Fruit fly (Drosophila melanogaster) whole organism, embryonic: ENCODE results near the gene IntS14.

Experiments
- Aef1 ChIP-seq: fragments of 200-800 bp; sonication (Bioruptor generic); IDR thresholded peaks from 3 replicates; pipeline ENCODE4 v1.3.6; 2022; ENCODE audit warnings: missing biosample characterization, missing genetic modification characterization
- Atf-2 ChIP-seq: fragments of 200-800 bp; sonication (Bioruptor generic); optimal IDR thresholded peaks from 2 replicates; lab custom pipeline; 2016; ENCODE audit warnings: missing biosample characterization, missing genetic modification characterization
- CG10565 ChIP-seq: fragments of 200-800 bp; sonication (Bioruptor generic); optimal IDR thresholded peaks from 3 replicates; lab custom pipeline; 2016; ENCODE audit warnings: missing biosample characterization, mild to moderate bottlenecking, missing genetic modification characterization
- CG11696 ChIP-seq: fragments of 200-800 bp; sonication (Bioruptor generic); IDR thresholded peaks from 2 replicates; pipeline ENCODE4 v1.3.6; 2022; ENCODE audit warnings: missing biosample characterization, missing genetic modification characterization
- CG12219 ChIP-seq: fragments of 200-800 bp; sonication (Bioruptor generic); optimal IDR thresholded peaks from 3 replicates; lab custom pipeline; 2018; ENCODE audit warnings: missing biosample characterization, mild to moderate bottlenecking, missing genetic modification characterization
- CG14050 ChIP-seq: fragments of 200-800 bp; sonication (Bioruptor generic); IDR thresholded peaks from 3 replicates; pipeline ENCODE4 v1.3.6; 2022; ENCODE audit warnings: missing biosample characterization, missing genetic modification characterization
- CG1647 ChIP-seq: fragments of 200-800 bp; sonication (Bioruptor generic); optimal IDR thresholded peaks from 3 replicates; lab custom pipeline; 2016; ENCODE audit warnings: missing biosample characterization, missing genetic modification characterization
- CG16779 ChIP-seq: fragments of 200-800 bp; sonication (Bioruptor generic); IDR thresholded peaks from 2 replicates; pipeline ENCODE4 v1.3.6; 2022; ENCODE audit warnings: missing biosample characterization, missing genetic modification characterization
- CG17385 ChIP-seq: fragments of 200-800 bp; sonication (Bioruptor generic); optimal IDR thresholded peaks from 3 replicates; lab custom pipeline; 2018; ENCODE audit warnings: missing biosample characterization, mild to moderate bottlenecking, missing genetic modification characterization
- CG18619 ChIP-seq: fragments of 200-800 bp; sonication (Bioruptor generic); optimal IDR thresholded peaks from 3 replicates; lab custom pipeline; 2017; ENCODE audit warnings: missing biosample characterization, mild to moderate bottlenecking, missing genetic modification characterization
- CG2712 ChIP-seq: fragments of 200-800 bp; optimal IDR thresholded peaks from 3 replicates; lab custom pipeline; 2019; ENCODE audit warnings: missing biosample characterization, mild to moderate bottlenecking, missing genetic modification characterization, moderate library complexity
- CG30020 ChIP-seq: fragments of 200-800 bp; optimal IDR thresholded peaks from 2 replicates; lab custom pipeline; 2019; ENCODE audit warnings: missing biosample characterization, mild to moderate bottlenecking, missing genetic modification characterization, moderate library complexity
- CG6175 ChIP-seq: fragments of 200-800 bp; sonication (Bioruptor generic); IDR thresholded peaks from 3 replicates; pipeline ENCODE4 v1.3.6; 2022; ENCODE audit warnings: missing biosample characterization, missing genetic modification characterization
- CG7357 ChIP-seq: fragments of 200-800 bp; sonication (Bioruptor generic); IDR thresholded peaks from 3 replicates; pipeline ENCODE4 v1.3.6; 2022; ENCODE audit warnings: missing biosample characterization, missing genetic modification characterization
- CG7963 ChIP-seq: fragments of 200-800 bp; sonication (Bioruptor generic); IDR thresholded peaks from 3 replicates; pipeline ENCODE4 v1.3.6; 2022; ENCODE audit warnings: missing biosample characterization, missing genetic modification characterization; ENCODE audit not compliant: partially characterized antibody
- CG8290 ChIP-seq, 3 experiments: fragments of 200-800 bp; sonication (Bioruptor generic); optimal IDR thresholded peaks; 2 replicates each; lab custom pipeline; 2016 to 2019; ENCODE audit warnings: missing biosample characterization in 3 of 3, missing genetic modification characterization in 3 of 3, mild to moderate bottlenecking in 2 of 3, moderate library complexity in 1 of 3
- CG9932 ChIP-seq: fragments of 200-800 bp; sonication (Bioruptor generic); IDR thresholded peaks from 2 replicates; pipeline ENCODE4 v1.3.6; 2022; ENCODE audit warnings: missing biosample characterization, missing genetic modification characterization
- CoRest ChIP-seq: fragments of 200-800 bp; sonication (Bioruptor generic); optimal IDR thresholded peaks from 3 replicates; lab custom pipeline; 2018; ENCODE audit warnings: missing biosample characterization, mild to moderate bottlenecking, missing genetic modification characterization, moderate library complexity
- Deaf1 ChIP-seq: fragments of 200-800 bp; optimal IDR thresholded peaks from 3 replicates; lab custom pipeline; 2019; ENCODE audit warnings: missing biosample characterization, mild to moderate bottlenecking, missing genetic modification characterization, moderate library complexity
- Doc3 ChIP-seq: fragments of 200-800 bp; sonication (Bioruptor generic); IDR thresholded peaks from 3 replicates; pipeline ENCODE4 v1.3.6; 2022; ENCODE audit warnings: missing biosample characterization, missing genetic modification characterization; ENCODE audit not compliant: partially characterized antibody
- Drgx ChIP-seq: fragments of 200-800 bp; sonication (Bioruptor generic); IDR thresholded peaks from 2 replicates; pipeline ENCODE4 v1.3.6; 2022; ENCODE audit warnings: missing biosample characterization, missing genetic modification characterization
- Eip74EF ChIP-seq, 2 experiments: fragments of 200-800 bp in 1 of 2; fragments of >200 bp in 1 of 2; sonication (Bioruptor generic) in 1 of 2; optimal IDR thresholded peaks; 2 replicates each; lab custom pipeline; 2017 to 2019; ENCODE audit warnings: missing biosample characterization in 2 of 2, missing genetic modification characterization in 2 of 2, mild to moderate bottlenecking in 1 of 2, moderate library complexity in 1 of 2
- Fer2 ChIP-seq: fragments of 200-800 bp; sonication (Bioruptor generic); optimal IDR thresholded peaks from 2 replicates; lab custom pipeline; 2018; ENCODE audit warnings: missing biosample characterization, mild to moderate bottlenecking, missing genetic modification characterization, moderate library complexity
- GATAe ChIP-seq: fragments of 200-800 bp; sonication (Bioruptor generic); conservative IDR thresholded peaks from 2 replicates; pipeline ENCODE4 v1.3.6; 2022; ENCODE audit warnings: missing biosample characterization, missing genetic modification characterization
- HLH54F ChIP-seq: fragments of 200-800 bp; sonication (Bioruptor generic); optimal IDR thresholded peaks from 3 replicates; lab custom pipeline; 2016; ENCODE audit warnings: missing biosample characterization, missing genetic modification characterization
- MBD-R2 ChIP-seq: fragments of 200-800 bp; sonication (Bioruptor generic); IDR thresholded peaks from 2 replicates; pipeline ENCODE4 v1.3.6; 2022; ENCODE audit warnings: missing biosample characterization, missing genetic modification characterization
- MESR4 ChIP-seq: fragments of 200-800 bp; sonication (Bioruptor generic); optimal IDR thresholded peaks from 2 replicates; lab custom pipeline; 2018; ENCODE audit warnings: missing biosample characterization, mild to moderate bottlenecking, missing genetic modification characterization, moderate library complexity
- Mes4 ChIP-seq: fragments of 200-800 bp; sonication (Bioruptor generic); optimal IDR thresholded peaks from 2 replicates; lab custom pipeline; 2016; ENCODE audit warnings: missing biosample characterization, missing genetic modification characterization
- NfI ChIP-seq: fragments of 200-800 bp; sonication (Bioruptor generic); optimal IDR thresholded peaks from 3 replicates; lab custom pipeline; 2018; ENCODE audit warnings: missing biosample characterization, mild to moderate bottlenecking, missing genetic modification characterization, moderate library complexity
- Tbp ChIP-seq: fragments of >200 bp; optimal IDR thresholded peaks from 2 replicates; lab custom pipeline; 2018; ENCODE audit warnings: missing biosample characterization, missing genetic modification characterization
- abd-A ChIP-seq: fragments of 200-800 bp; sonication (Bioruptor generic); optimal IDR thresholded peaks from 3 replicates; lab custom pipeline; 2019; ENCODE audit warnings: missing biosample characterization, mild to moderate bottlenecking, missing genetic modification characterization, moderate library complexity
- aop ChIP-seq: fragments of 200-800 bp; sonication (Bioruptor generic); IDR thresholded peaks from 2 replicates; pipeline ENCODE4 v1.3.6; 2022; ENCODE audit warnings: missing biosample characterization, missing genetic modification characterization
- bigmax ChIP-seq: fragments of 200-800 bp; sonication (Bioruptor generic); optimal IDR thresholded peaks from 2 replicates; lab custom pipeline; 2018; ENCODE audit warnings: missing biosample characterization, mild to moderate bottlenecking, missing genetic modification characterization
- crc ChIP-seq: fragments of 200-800 bp; sonication (Bioruptor generic); optimal IDR thresholded peaks from 2 replicates; lab custom pipeline; 2016; ENCODE audit warnings: missing biosample characterization, missing genetic modification characterization
- en ChIP-seq: fragments of 200-800 bp; sonication (Bioruptor generic); optimal IDR thresholded peaks from 2 replicates; lab custom pipeline; 2016; ENCODE audit warnings: missing biosample characterization, missing genetic modification characterization
- fd3F ChIP-seq: fragments of 200-800 bp; sonication (Bioruptor generic); optimal IDR thresholded peaks from 2 replicates; lab custom pipeline; 2018; ENCODE audit warnings: missing biosample characterization, mild to moderate bottlenecking, missing genetic modification characterization, moderate library complexity
- fd64A ChIP-seq: fragments of 200-800 bp; sonication (Bioruptor generic); optimal IDR thresholded peaks from 3 replicates; lab custom pipeline; 2018; ENCODE audit warnings: missing biosample characterization, mild to moderate bottlenecking, missing genetic modification characterization
- fu2 ChIP-seq: fragments of 200-800 bp; sonication (Bioruptor generic); optimal IDR thresholded peaks from 2 replicates; lab custom pipeline; 2016; ENCODE audit warnings: missing biosample characterization, missing genetic modification characterization
- grau ChIP-seq: fragments of 200-800 bp; optimal IDR thresholded peaks from 3 replicates; lab custom pipeline; 2019; ENCODE audit warnings: missing biosample characterization, mild to moderate bottlenecking, missing genetic modification characterization, moderate library complexity
- gt ChIP-seq: fragments of 200-800 bp; sonication (Bioruptor generic); IDR thresholded peaks from 2 replicates; pipeline ENCODE4 v1.3.6; 2022; ENCODE audit warnings: missing biosample characterization, missing genetic modification characterization
- kay ChIP-seq: fragments of 200-800 bp; sonication (Bioruptor generic); optimal IDR thresholded peaks from 2 replicates; lab custom pipeline; 2016; ENCODE audit warnings: missing biosample characterization, missing genetic modification characterization
- lbe ChIP-seq: fragments of 200-800 bp; sonication (Bioruptor generic); optimal IDR thresholded peaks from 2 replicates; lab custom pipeline; 2016; ENCODE audit warnings: missing biosample characterization, mild to moderate bottlenecking, missing genetic modification characterization
- nerfin-2 ChIP-seq: fragments of 200-800 bp; sonication (Bioruptor generic); IDR thresholded peaks from 2 replicates; pipeline ENCODE4 v1.3.6; 2022; ENCODE audit warnings: missing biosample characterization, missing genetic modification characterization; ENCODE audit not compliant: partially characterized antibody
- nmo ChIP-seq: fragments of 200-800 bp; sonication (Bioruptor generic); optimal IDR thresholded peaks from 2 replicates; lab custom pipeline; 2018; ENCODE audit warnings: missing biosample characterization, mild to moderate bottlenecking, missing genetic modification characterization, moderate library complexity
- pb ChIP-seq: fragments of 200-800 bp; sonication (Bioruptor generic); optimal IDR thresholded peaks from 3 replicates; lab custom pipeline; 2016; ENCODE audit warnings: missing biosample characterization, missing genetic modification characterization
- pnt ChIP-seq: fragments of 200-800 bp; sonication (Bioruptor generic); optimal IDR thresholded peaks from 3 replicates; lab custom pipeline; 2016; ENCODE audit warnings: missing biosample characterization, missing genetic modification characterization
- tgo ChIP-seq: fragments of 200-800 bp; sonication (Bioruptor generic); IDR thresholded peaks from 3 replicates; pipeline ENCODE4 v1.3.6; 2022; ENCODE audit warnings: missing biosample characterization, missing genetic modification characterization
- twi ChIP-seq: fragments of 200-800 bp; optimal IDR thresholded peaks from 2 replicates; lab custom pipeline; 2019; ENCODE audit warnings: missing biosample characterization, mild to moderate bottlenecking, missing genetic modification characterization, moderate library complexity
- wek ChIP-seq: fragments of 200-800 bp; sonication (Bioruptor generic); optimal IDR thresholded peaks from 3 replicates; lab custom pipeline; 2018; ENCODE audit warnings: missing biosample characterization, mild to moderate bottlenecking, missing genetic modification characterization, moderate library complexity

IntS14 gene

DNA sequence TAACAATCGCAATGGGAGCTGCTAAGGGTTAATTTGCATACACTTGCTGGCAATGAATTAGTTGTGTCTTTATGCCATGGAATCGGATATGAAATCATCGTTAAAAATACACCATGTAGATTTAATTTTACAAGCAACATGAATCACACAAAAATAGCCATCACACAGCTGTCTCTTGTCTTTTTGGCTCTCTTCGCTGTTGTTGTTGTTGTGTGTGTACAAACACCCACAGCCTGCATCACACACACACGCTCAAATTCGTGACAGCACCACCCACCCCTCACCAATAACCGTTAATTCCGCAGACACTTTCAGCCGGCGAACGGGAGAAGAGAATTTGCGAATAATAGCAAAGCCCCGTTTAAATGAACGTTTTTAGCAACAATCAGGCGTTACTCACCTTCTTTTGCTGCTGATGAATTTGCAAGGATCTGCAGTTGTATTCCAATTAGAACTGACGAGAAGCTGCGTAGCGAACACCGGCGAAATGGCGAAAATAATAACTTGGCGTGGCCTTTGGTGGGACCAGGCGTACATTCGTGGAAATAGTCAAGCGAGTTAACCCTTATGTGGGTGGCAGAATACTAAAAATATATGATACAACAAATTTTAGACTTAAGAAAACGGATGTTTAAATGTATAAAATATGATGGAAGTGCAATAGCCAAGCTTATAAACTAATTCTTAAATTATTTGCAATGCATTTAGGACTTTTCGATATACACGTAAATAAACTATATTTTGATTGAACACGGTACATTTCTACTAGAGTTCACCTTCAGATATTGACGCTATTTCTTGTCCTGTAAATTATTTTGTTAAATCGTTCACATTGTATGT lies 6.3 kb upstream of the IntS14 start, which contains the start of gene capt (continued):
- TF ChIP-seq aop (GFP tag; lab: Robert Waterston, UW) (0 out of 2 replicates have a peak, but pooled peaks have one; percentile 8), Deaf1 (no peak), CG1647 (GFP tag; lab: Kevin White, UChicago) (no peak), Doc3 (GFP tag; lab: Robert Waterston, UW) (no peak), CG7963 (no peak), Aef1 (GFP tag; lab: Robert Waterston, UW) (peak; percentile 42; the same call in 1 of the 3 replicates), fd3F (no peak), crc (GFP tag; lab: Kevin White, UChicago) (no peak), CG14050 (GFP tag; lab: Robert Waterston, UW) (no peak), CG10565 (GFP tag; lab: Kevin White, UChicago) (no peak), pb (GFP tag; lab: Kevin White, UChicago) (no peak), fu2 (peak; percentile 10), CG2712 (tag; lab: Kevin White, UChicago) (peak; percentile 24), bigmax (GFP tag; lab: Kevin White, UChicago) (peak; percentile 52), twi (tag; lab: Kevin White, UChicago) (no peak), Tbp (no peak), CG9932 (GFP tag; lab: Robert Waterston, UW) (peak; percentile 81), CG17385 (GFP tag; lab: Kevin White, UChicago) (peak; percentile 10), CG11696 (GFP tag; lab: Robert Waterston, UW) (no peak), CG18619 (no peak), CG16779 (GFP tag; lab: Robert Waterston, UW) (no peak), Atf-2 (GFP tag; lab: Kevin White, UChicago) (no peak), grau (tag; lab: Kevin White, UChicago) (peak; percentile 39), pnt (no peak), en (no peak), CG30020 (no peak), nmo (GFP tag; lab: Kevin White, UChicago) (peak; percentile 40), kay (peak; percentile 69), Eip74EF (GFP tag; optimal IDR thresholded peaks at IDR 0.05; lab: Kevin White, UChicago) (no peak), tgo (GFP tag; lab: Robert Waterston, UW) (peak; percentile 51; the same call in 2 of the 3 replicates), wek (GFP tag; lab: Kevin White, UChicago) (no peak), Fer2 (no peak), lbe (GFP tag; lab: Kevin White, UChicago) (no peak), HLH54F (peak; percentile 16), GATAe (no peak), CoRest (peak; percentile 56), gt (GFP tag; lab: Robert Waterston, UW) (no peak), MESR4 (GFP tag; lab: Kevin White, UChicago) (peak; percentile 51), Mes4 (GFP tag; lab: Kevin White, UChicago) (no peak), abd-A (tag; lab: Kevin White, UChicago) (peak; percentile 67), NfI (GFP tag; lab: Kevin White, UChicago) (no peak), Drgx (GFP tag; lab: Robert Waterston, UW) (no peak; the same call in 1 of the 2 replicates), CG6175 (GFP tag; lab: Robert Waterston, UW) (no peak), fd64A (GFP tag; lab: Kevin White, UChicago) (no peak), CG7357 (GFP tag; lab: Robert Waterston, UW) (no peak), MBD-R2 (GFP tag; lab: Robert Waterston, UW) (peak; percentile 22; the same call in 1 of the 2 replicates), nerfin-2 (no peak), CG12219 (GFP tag; lab: Kevin White, UChicago) (no peak), CG8290 (GFP tag; optimal IDR thresholded peaks at IDR 0.05; lab: Kevin White, UChicago) (no peak), CG8290 (tag; optimal IDR thresholded peaks at IDR 0.05; lab: Kevin White, UChicago) (no peak)
